Fruit fly (Drosophila melanogaster): Measurements from ENCODE around the gene CG45012.
A peak's percentile ranks its signal among the peaks of the same experiment; 100 is the strongest.

CG45012 gene

dm6 chr2L:11874890-11875289 lies 40.5 kb downstream of the CG45012 start:
- TF ChIP-seq eve (GFP tag; optimal IDR thresholded peaks at IDR 0.05) = no peak
- TF ChIP-seq yki (optimal IDR thresholded peaks at IDR 0.05) = no peak
- TF ChIP-seq Asciz (GFP tag; optimal IDR thresholded peaks at IDR 0.05) = no peak
- no peak for TF ChIP-seq rib (GFP tag; IDR thresholded peaks at IDR 0.05)
- peak; percentile 42 to 60 for TF ChIP-seq Trl (optimal IDR thresholded peaks at IDR 0.05)
- no peak for TF ChIP-seq Trl (GFP tag; optimal IDR thresholded peaks at IDR 0.05)
- peak; percentile 8 for TF ChIP-seq sens (GFP tag)
- TF ChIP-seq sr (GFP tag; IDR thresholded peaks at IDR 0.05) = no peak
- no peak for TF ChIP-seq esg (GFP tag; conservative IDR thresholded peaks at IDR 0.05)
- TF ChIP-seq CG6654 (GFP tag; optimal IDR thresholded peaks at IDR 0.05) = no peak
- no peak for TF ChIP-seq gsb-n (tag; optimal IDR thresholded peaks at IDR 0.05)
- no peak for TF ChIP-seq CG17359 (tag; optimal IDR thresholded peaks at IDR 0.05)
- peak; percentile 96 for TF ChIP-seq kah (GFP tag; optimal IDR thresholded peaks at IDR 0.05)
- peak; percentile 3 for TF ChIP-seq sqz (GFP tag; optimal IDR thresholded peaks at IDR 0.05)
- peak; percentile 61 for TF ChIP-seq onecut (GFP tag; IDR thresholded peaks at IDR 0.05)
- TF ChIP-seq Dad (GFP tag; optimal IDR thresholded peaks at IDR 0.05) = no peak
- no peak for TF ChIP-seq Myb (GFP tag; optimal IDR thresholded peaks at IDR 0.05)
- TF ChIP-seq scrt (GFP tag; optimal IDR thresholded peaks at IDR 0.05) = peak; percentile 98
- TF ChIP-seq ro (GFP tag; IDR thresholded peaks at IDR 0.05) = no peak
- no peak for TF ChIP-seq Gug (GFP tag; IDR thresholded peaks at IDR 0.05)
- 0 out of 4 replicates have a peak, but pooled peaks have one; percentile 15 for TF ChIP-seq chinmo (GFP tag; IDR thresholded peaks at IDR 0.05; ENCODE audit: partially characterized antibody)
- TF ChIP-seq CG9727 (GFP tag; optimal IDR thresholded peaks at IDR 0.05) = no peak
- TF ChIP-seq CG12104 (GFP tag; optimal IDR thresholded peaks at IDR 0.05) = no peak
- no peak for TF ChIP-seq sug (tag; optimal IDR thresholded peaks at IDR 0.05)
- no peak for TF ChIP-seq prd (optimal IDR thresholded peaks at IDR 0.05)
- no peak for TF ChIP-seq prd (GFP tag; IDR thresholded peaks at IDR 0.05)

- TF ChIP-seq CG8478 (optimal IDR thresholded peaks at IDR 0.05) (no peak), klu (GFP tag; IDR thresholded peaks at IDR 0.05) (no peak), disco-r (GFP tag; optimal IDR thresholded peaks at IDR 0.05) (no peak), Meics (GFP tag; optimal IDR thresholded peaks at IDR 0.05) (no peak), al (GFP tag; IDR thresholded peaks at IDR 0.05) (no peak), Nf-YA (GFP tag; IDR thresholded peaks at IDR 0.05) (no peak), Trl (optimal IDR thresholded peaks at IDR 0.05) (peak; percentile 48 to 75), Trl (GFP tag; optimal IDR thresholded peaks at IDR 0.05) (no peak), nmo (GFP tag; optimal IDR thresholded peaks at IDR 0.05) (no peak), CG12155 (GFP tag; optimal IDR thresholded peaks at IDR 0.05) (no peak), gfzf (GFP tag; optimal IDR thresholded peaks at IDR 0.05) (no peak), D19B (GFP tag; optimal IDR thresholded peaks at IDR 0.05) (no peak), CTCF (GFP tag; optimal IDR thresholded peaks at IDR 0.05) (peak; percentile 90), CG2712 (tag; optimal IDR thresholded peaks at IDR 0.05) (no peak), sens-2 (GFP tag; IDR thresholded peaks at IDR 0.05) (no peak), NFAT (GFP tag; IDR thresholded peaks at IDR 0.05) (no peak), CG3726 (GFP tag; IDR thresholded peaks at IDR 0.05) (no peak), CG3163 (GFP tag; optimal IDR thresholded peaks at IDR 0.05) (peak; percentile 81), CG4730 (GFP tag; IDR thresholded peaks at IDR 0.05) (no peak), slou (GFP tag; optimal IDR thresholded peaks at IDR 0.05) (no peak), Med (GFP tag) (peak; percentile 10)
These were observed 44.5 kb downstream of the CG45012 start for dm6 chr2L:11878812-11879328.

All from whole organism, embryonic.